Fruit fly (Drosophila melanogaster): Measurements from ENCODE around the gene Cipc.
A peak's percentile ranks its signal among the peaks of the same experiment; 100 is the strongest.

Cipc gene

DNA sequence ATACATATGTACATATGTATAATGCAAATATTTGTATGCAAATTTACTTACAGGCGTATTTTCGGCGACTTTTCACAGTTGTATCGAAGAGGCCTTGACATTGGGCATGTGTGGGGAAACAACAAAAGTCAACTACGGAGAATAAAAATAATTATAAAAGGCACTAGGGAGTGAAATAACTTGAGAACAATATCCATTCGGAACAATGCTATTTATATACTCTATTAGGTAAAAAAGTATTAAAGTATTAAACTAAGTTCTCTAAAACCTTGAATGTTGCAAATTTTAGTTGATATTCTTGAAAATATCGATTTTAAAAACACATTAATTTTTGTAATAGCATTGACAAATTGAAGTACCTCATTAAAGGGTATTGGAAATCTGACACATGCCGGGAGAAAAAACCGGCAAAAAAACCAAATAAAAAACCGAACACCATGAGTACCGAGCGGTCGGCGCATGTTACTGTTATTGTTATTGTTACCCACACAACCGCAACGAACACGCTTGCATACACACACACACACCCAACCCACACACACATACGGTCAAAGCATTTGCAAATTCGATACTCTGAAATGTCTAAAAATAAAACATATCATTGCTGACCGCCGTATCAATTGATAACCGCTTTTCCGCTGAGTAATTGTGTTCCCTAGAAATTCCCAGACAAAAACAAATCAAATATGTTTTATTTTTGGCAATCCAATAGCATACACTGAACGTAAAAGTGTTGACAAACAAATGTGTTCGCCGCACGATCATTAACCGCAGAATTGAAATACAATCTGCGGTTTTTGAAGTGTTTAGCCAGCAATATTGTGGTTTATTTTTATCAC lies 2.1 kb upstream of the Cipc start:
- TF ChIP-seq CG9139 (GFP tag; optimal IDR thresholded peaks at IDR 0.05) (no peak), fd85E (GFP tag; optimal IDR thresholded peaks at IDR 0.05) (no peak), dsx (GFP tag; optimal IDR thresholded peaks at IDR 0.05; ENCODE audit: poor library complexity, severe bottlenecking) (peak; percentile 28), acj6 (GFP tag; optimal IDR thresholded peaks at IDR 0.05) (peak; percentile 35), Sox14 (GFP tag; optimal IDR thresholded peaks at IDR 0.05) (peak; percentile 51), Eip78C (GFP tag) (peak; percentile 81), CG6808 (GFP tag; optimal IDR thresholded peaks at IDR 0.05) (peak; percentile 10), fd59A (GFP tag; optimal IDR thresholded peaks at IDR 0.05) (no peak), CG6792 (GFP tag; optimal IDR thresholded peaks at IDR 0.05) (peak; percentile 70), CG16779 (tag; optimal IDR thresholded peaks at IDR 0.05) (no peak), fkh (GFP tag; optimal IDR thresholded peaks at IDR 0.05) (peak; percentile 45), achi (GFP tag; optimal IDR thresholded peaks at IDR 0.05) (peak; percentile 57), CG3032 (tag; optimal IDR thresholded peaks at IDR 0.05) (peak; percentile 28), Lpt (GFP tag; optimal IDR thresholded peaks at IDR 0.05) (peak; percentile 33), ss (GFP tag; optimal IDR thresholded peaks at IDR 0.05) (peak in 1 of 2 experiments; percentile 26), CG34406 (GFP tag; optimal IDR thresholded peaks at IDR 0.05) (peak; percentile 68), dac (GFP tag; optimal IDR thresholded peaks at IDR 0.05) (no peak), Sox102F (GFP tag; optimal IDR thresholded peaks at IDR 0.05) (peak; percentile 67), CG11902 (GFP tag; optimal IDR thresholded peaks at IDR 0.05) (peak; percentile 35), Hr39 (GFP tag; optimal IDR thresholded peaks at IDR 0.05) (peak; percentile 71), Gug (GFP tag; IDR thresholded peaks at IDR 0.05) (no peak), Eip75B (GFP tag; optimal IDR thresholded peaks at IDR 0.05) (peak; percentile 71), CG10631 (GFP tag; optimal IDR thresholded peaks at IDR 0.05) (peak; percentile 38), cyc (GFP tag; optimal IDR thresholded peaks at IDR 0.05) (peak; percentile 76), CG11762 (GFP tag; optimal IDR thresholded peaks at IDR 0.05; ENCODE audit: insufficient read depth) (peak; percentile 3), salr (GFP tag; optimal IDR thresholded peaks at IDR 0.05) (no peak), CG8119 (GFP tag; IDR thresholded peaks at IDR 0.05) (peak; percentile 56; the same call in 1 of the 3 replicates), CG11294 (GFP tag; IDR thresholded peaks at IDR 0.05) (no peak), CG3919 (GFP tag; optimal IDR thresholded peaks at IDR 0.05) (peak; percentile 52), vri (GFP tag; optimal IDR thresholded peaks at IDR 0.05) (peak; percentile 20), OdsH (GFP tag; optimal IDR thresholded peaks at IDR 0.05) (peak; percentile 45), Blimp-1 (GFP tag; optimal IDR thresholded peaks at IDR 0.05) (peak; percentile 35), topi (GFP tag; optimal IDR thresholded peaks at IDR 0.05) (peak; percentile 84), CG31627 (GFP tag; optimal IDR thresholded peaks at IDR 0.05) (peak; percentile 77), net (GFP tag; optimal IDR thresholded peaks at IDR 0.05) (peak; percentile 33), CG6163 (GFP tag; IDR thresholded peaks at IDR 0.05) (peak; percentile 66), CG1621 (tag; optimal IDR thresholded peaks at IDR 0.05) (no peak), svp (GFP tag) (peak; percentile 89), Sox15 (GFP tag; optimal IDR thresholded peaks at IDR 0.05) (peak; percentile 12), Eip93F (GFP tag; optimal IDR thresholded peaks at IDR 0.05) (peak; percentile 4), CG8632 (GFP tag; optimal IDR thresholded peaks at IDR 0.05) (peak; percentile 54), CG7368 (GFP tag; optimal IDR thresholded peaks at IDR 0.05) (peak; percentile 32), esn (GFP tag; optimal IDR thresholded peaks at IDR 0.05) (peak; percentile 78), CG15336 (GFP tag; IDR thresholded peaks at IDR 0.05) (peak; percentile 64), CG6854 (GFP tag; optimal IDR thresholded peaks at IDR 0.05) (peak; percentile 44), spab (GFP tag; optimal IDR thresholded peaks at IDR 0.05) (peak; percentile 17), Met (GFP tag; optimal IDR thresholded peaks at IDR 0.05) (peak; percentile 79), lz (GFP tag; optimal IDR thresholded peaks at IDR 0.05) (peak; percentile 84), Hr38 (GFP tag; optimal IDR thresholded peaks at IDR 0.05) (no peak), CG32006 (GFP tag; optimal IDR thresholded peaks at IDR 0.05) (peak; percentile 55)
